Worm (Caenorhabditis elegans) whole organism, L2 larva: ENCODE measurements around the gene F54F2.14.

Source experiments
- C34F6.9 ChIP-seq: fragments of 150-350 bp; optimal IDR thresholded peaks from 2 replicates; lab custom pipeline; 2014; ENCODE audit warnings: missing biosample characterization, missing genetic modification characterization
- F13H6.1 ChIP-seq: sonication (generic microtip); optimal IDR thresholded peaks from 2 replicates; lab custom pipeline; 2016; ENCODE audit warnings: missing genetic modification characterization, missing compliant biosample characterization
- R02D3.7 ChIP-seq: fragments of 150-350 bp; optimal IDR thresholded peaks from 2 replicates; lab custom pipeline; 2014; ENCODE audit warnings: missing biosample characterization, missing genetic modification characterization
- Y55F3AM.14 ChIP-seq: fragments of 200-800 bp; sonication (Bioruptor generic); optimal IDR thresholded peaks from 2 replicates; lab custom pipeline; 2018; ENCODE audit warnings: mild to moderate bottlenecking, missing genetic modification characterization, missing compliant biosample characterization
- ZK546.5 ChIP-seq: sonication (generic microtip); optimal IDR thresholded peaks from 2 replicates; lab custom pipeline; 2017; ENCODE audit warnings: missing biosample characterization, missing genetic modification characterization
- alr-1 ChIP-seq: fragments of 150-350 bp; optimal IDR thresholded peaks from 2 replicates; lab custom pipeline; 2014; ENCODE audit warnings: missing biosample characterization, missing genetic modification characterization
- aly-2 ChIP-seq: fragments of 150-350 bp; optimal IDR thresholded peaks from 2 replicates; lab custom pipeline; 2014; ENCODE audit warnings: missing biosample characterization, missing genetic modification characterization
- ama-1 ChIP-seq: fragments of 150-350 bp; optimal IDR thresholded peaks from 2 replicates; lab custom pipeline; 2018; ENCODE audit warnings: inconsistent platforms
- blmp-1 ChIP-seq: sonication (generic microtip); optimal IDR thresholded peaks from 2 replicates; lab custom pipeline; 2017; ENCODE audit warnings: missing genetic modification characterization, mild to moderate bottlenecking, missing compliant biosample characterization, antibody characterized with exemption, moderate library complexity; ENCODE audit not compliant: insufficient read depth
- ceh-16 ChIP-seq: fragments of 150-350 bp; optimal IDR thresholded peaks from 2 replicates; lab custom pipeline; 2014; ENCODE audit warnings: missing biosample characterization, missing genetic modification characterization
- ceh-82 ChIP-seq: fragments of 150-350 bp; optimal IDR thresholded peaks from 2 replicates; lab custom pipeline; 2014; ENCODE audit warnings: missing biosample characterization, missing genetic modification characterization
- crh-2 ChIP-seq: sonication (generic microtip); optimal IDR thresholded peaks from 2 replicates; lab custom pipeline; 2017; ENCODE audit warnings: missing biosample characterization, missing genetic modification characterization
- dmd-4 ChIP-seq: sonication (generic microtip); optimal IDR thresholded peaks from 2 replicates; lab custom pipeline; 2017; ENCODE audit warnings: missing biosample characterization, missing genetic modification characterization
- egl-27 ChIP-seq: sonication (generic microtip); optimal IDR thresholded peaks from 3 replicates; lab custom pipeline; 2017; ENCODE audit warnings: missing biosample characterization, missing genetic modification reagents, missing genetic modification characterization
- elt-1 ChIP-seq: fragments of 150-350 bp; optimal IDR thresholded peaks from 2 replicates; lab custom pipeline; 2014; ENCODE audit warnings: missing biosample characterization, missing genetic modification characterization
- elt-3 ChIP-seq: sonication (generic microtip); optimal IDR thresholded peaks from 2 replicates; lab custom pipeline; 2017; ENCODE audit warnings: missing biosample characterization, missing genetic modification characterization
- fos-1 ChIP-seq: fragments of 150-350 bp; optimal IDR thresholded peaks from 2 replicates; lab custom pipeline; 2014; ENCODE audit warnings: missing biosample characterization, missing genetic modification characterization
- gmeb-1 ChIP-seq: fragments of 150-350 bp; optimal IDR thresholded peaks from 2 replicates; lab custom pipeline; 2014; ENCODE audit warnings: missing biosample characterization, missing genetic modification characterization
- lin-11 ChIP-seq: fragments of 150-350 bp; sonication (generic microtip); optimal IDR thresholded peaks from 2 replicates; lab custom pipeline; 2014; ENCODE audit warnings: missing biosample characterization, missing genetic modification characterization, inconsistent platforms, mixed read lengths
- lin-13 ChIP-seq: fragments of 150-350 bp; optimal IDR thresholded peaks from 2 replicates; lab custom pipeline; 2014; ENCODE audit warnings: missing biosample characterization, missing genetic modification reagents, missing genetic modification characterization
- lin-39 ChIP-seq: fragments of 150-350 bp; optimal IDR thresholded peaks from 2 replicates; lab custom pipeline; 2014; ENCODE audit warnings: missing biosample characterization, missing genetic modification reagents, missing genetic modification characterization
- lsy-2 ChIP-seq, 2 experiments: fragments of 150-350 bp in 1 of 2; sonication (generic microtip) in 1 of 2; optimal IDR thresholded peaks; 2 replicates each; lab custom pipeline; 2014 to 2017; ENCODE audit warnings: missing biosample characterization in 2 of 2, missing genetic modification characterization in 2 of 2
- mab-5 ChIP-seq: fragments of 150-350 bp; optimal IDR thresholded peaks from 2 replicates; lab custom pipeline; 2014; ENCODE audit warnings: missing biosample characterization, missing genetic modification characterization
- mbf-1 ChIP-seq: sonication (generic microtip); optimal IDR thresholded peaks from 2 replicates; lab custom pipeline; 2017; ENCODE audit warnings: missing biosample characterization, missing genetic modification characterization
- mdl-1 ChIP-seq, 2 experiments: fragments of 150-350 bp in 1 of 2; sonication (generic microtip) in 1 of 2; optimal IDR thresholded peaks; 2 replicates each; lab custom pipeline; 2017; ENCODE audit warnings: missing biosample characterization in 2 of 2, missing genetic modification characterization in 2 of 2
- nhr-10 ChIP-seq: sonication (generic microtip); optimal IDR thresholded peaks from 2 replicates; lab custom pipeline; 2017; ENCODE audit warnings: missing biosample characterization, missing genetic modification characterization
- nhr-11 ChIP-seq: fragments of 150-350 bp; optimal IDR thresholded peaks from 2 replicates; lab custom pipeline; 2014; ENCODE audit warnings: missing biosample characterization, missing genetic modification characterization
- nhr-12 ChIP-seq: fragments of 150-350 bp; optimal IDR thresholded peaks from 2 replicates; lab custom pipeline; 2014; ENCODE audit warnings: missing biosample characterization, missing genetic modification characterization
- nhr-129 ChIP-seq: fragments of 150-350 bp; optimal IDR thresholded peaks from 2 replicates; lab custom pipeline; 2014; ENCODE audit warnings: missing biosample characterization, missing genetic modification characterization
- nhr-21 ChIP-seq: fragments of 150-350 bp; optimal IDR thresholded peaks from 2 replicates; lab custom pipeline; 2014; ENCODE audit warnings: missing biosample characterization, missing genetic modification characterization
- nhr-23 ChIP-seq: fragments of 150-350 bp; optimal IDR thresholded peaks from 2 replicates; lab custom pipeline; 2014; ENCODE audit warnings: missing biosample characterization, missing genetic modification reagents, missing genetic modification characterization
- nhr-237 ChIP-seq: fragments of 150-350 bp; optimal IDR thresholded peaks from 2 replicates; lab custom pipeline; 2014; ENCODE audit warnings: missing biosample characterization, missing genetic modification characterization
- nhr-25 ChIP-seq: fragments of 150-350 bp; sonication (generic microtip); optimal IDR thresholded peaks from 3 replicates; lab custom pipeline; 2014; ENCODE audit warnings: missing biosample characterization, missing genetic modification characterization
- nhr-6 ChIP-seq: fragments of 150-350 bp; optimal IDR thresholded peaks from 2 replicates; lab custom pipeline; 2014; ENCODE audit warnings: missing biosample characterization, missing genetic modification characterization
- nhr-77 ChIP-seq: fragments of 150-350 bp; optimal IDR thresholded peaks from 2 replicates; lab custom pipeline; 2014; ENCODE audit warnings: missing biosample characterization, missing genetic modification characterization
- peb-1 ChIP-seq: fragments of 150-350 bp; optimal IDR thresholded peaks from 2 replicates; lab custom pipeline; 2014; ENCODE audit warnings: missing biosample characterization, missing genetic modification characterization
- sem-4 ChIP-seq: fragments of 150-350 bp; optimal IDR thresholded peaks from 2 replicates; lab custom pipeline; 2014; ENCODE audit warnings: missing biosample characterization, missing genetic modification reagents, missing genetic modification characterization
- skn-1 ChIP-seq: sonication (generic microtip); optimal IDR thresholded peaks from 2 replicates; lab custom pipeline; 2017; ENCODE audit warnings: missing biosample characterization, missing genetic modification characterization
- sma-3 ChIP-seq: sonication (generic microtip); optimal IDR thresholded peaks from 2 replicates; lab custom pipeline; 2016; ENCODE audit warnings: missing genetic modification reagents, missing genetic modification characterization, missing compliant biosample characterization
- sma-9 ChIP-seq, 2 experiments: fragments of 150-350 bp in 1 of 2; sonication (generic microtip) in 1 of 2; optimal IDR thresholded peaks; 2 replicates each; lab custom pipeline; 2014 to 2016; ENCODE audit warnings: missing genetic modification characterization in 2 of 2, mild to moderate bottlenecking in 1 of 2, missing biosample characterization in 1 of 2, missing compliant biosample characterization in 1 of 2, missing genetic modification reagents in 1 of 2, moderate library complexity in 1 of 2
- snpc-4 ChIP-seq: fragments of 150-350 bp; optimal IDR thresholded peaks from 2 replicates; lab custom pipeline; 2014; ENCODE audit warnings: missing biosample characterization, missing genetic modification characterization
- unc-39 ChIP-seq: fragments of 150-350 bp; optimal IDR thresholded peaks from 2 replicates; lab custom pipeline; 2014; ENCODE audit warnings: missing biosample characterization, missing genetic modification characterization
- unc-55 ChIP-seq: fragments of 150-350 bp; sonication (generic microtip); optimal IDR thresholded peaks from 3 replicates; lab custom pipeline; 2014; ENCODE audit warnings: missing biosample characterization, missing genetic modification reagents, missing genetic modification characterization
- unc-62 ChIP-seq: fragments of 150-350 bp; optimal IDR thresholded peaks from 2 replicates; lab custom pipeline; 2014; ENCODE audit warnings: missing biosample characterization, missing genetic modification reagents, missing genetic modification characterization
- zag-1 ChIP-seq: fragments of 150-350 bp; optimal IDR thresholded peaks from 2 replicates; lab custom pipeline; 2014; ENCODE audit warnings: missing biosample characterization, missing genetic modification characterization
- ztf-1 ChIP-seq: fragments of 200-800 bp; sonication (Bioruptor generic); conservative IDR thresholded peaks from 2 replicates; pipeline ENCODE4 v1.3.6; 2022; ENCODE audit warnings: missing genetic modification characterization, missing compliant biosample characterization
- ztf-11 ChIP-seq: sonication (generic microtip); optimal IDR thresholded peaks from 2 replicates; lab custom pipeline; 2017; ENCODE audit warnings: missing biosample characterization, missing genetic modification characterization
- ztf-4 ChIP-seq: fragments of 150-350 bp; optimal IDR thresholded peaks from 2 replicates; lab custom pipeline; 2014; ENCODE audit warnings: missing biosample characterization, missing genetic modification characterization

Gene F54F2.14

ce11 chrIII:8779912-8780311 is 11.4 kb upstream of the F54F2.14 start, which contains the start of gene K02D10.4:
Gene K02D10.4, minus strand, starts transcription at chrIII:8780012.
- TF ChIP-seq fos-1 (tag; lab: Kevin White, UChicago) (no peak), nhr-25 (tag; lab: Kevin White, UChicago) (no peak)

DNA sequence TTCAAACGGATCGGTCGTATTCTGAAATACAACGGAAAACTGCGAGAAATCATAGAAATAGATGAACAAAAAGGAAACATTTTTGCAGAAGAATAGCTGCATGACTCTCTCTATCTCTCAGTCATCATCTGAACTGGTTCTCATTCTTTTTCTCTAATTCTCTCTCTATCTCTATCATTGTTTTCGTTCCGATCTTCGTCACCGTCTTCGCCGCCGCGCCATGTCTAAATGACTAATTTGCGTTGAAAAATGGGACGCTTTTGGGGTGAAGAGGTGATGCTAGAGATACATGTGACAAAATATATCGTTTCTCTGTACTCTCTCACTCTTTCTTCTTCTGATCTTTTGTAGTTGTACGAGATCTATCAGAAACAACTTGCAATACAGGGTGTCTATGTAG is 10.9 kb upstream of the F54F2.14 start:
- TF ChIP-seq blmp-1 (tag; lab: Kevin White, UChicago) (peak; percentile 83), nhr-77 (no peak), nhr-11 (tag; lab: Kevin White, UChicago) (no peak), mbf-1 (tag; lab: Kevin White, UChicago) (no peak), dmd-4 (no peak), egl-27 (tag; lab: Kevin White, UChicago) (peak; percentile 56), elt-3 (tag; lab: Kevin White, UChicago) (no peak), sma-9 (GFP tag; optimal IDR thresholded peaks at IDR 0.05; lab: Kevin White, UChicago) (peak; percentile 73), sma-9 (tag; optimal IDR thresholded peaks at IDR 0.05; lab: Kevin White, UChicago) (no peak), ama-1 (lab: Kevin White, UChicago) (no peak), lin-39 (tag; lab: Kevin White, UChicago) (no peak), fos-1 (tag; lab: Kevin White, UChicago) (peak; percentile 79), snpc-4 (tag; lab: Kevin White, UChicago) (no peak), gmeb-1 (tag; lab: Kevin White, UChicago) (peak; percentile 37), nhr-25 (tag; lab: Kevin White, UChicago) (peak; percentile 95), nhr-21 (tag; lab: Kevin White, UChicago) (peak; percentile 92), nhr-10 (tag; lab: Kevin White, UChicago) (no peak), ztf-11 (tag; lab: Kevin White, UChicago) (no peak), ceh-16 (tag; lab: Kevin White, UChicago) (no peak), lin-11 (tag; lab: Kevin White, UChicago) (no peak), nhr-237 (no peak), unc-55 (GFP tag; lab: Kevin White, UChicago) (peak; percentile 39), lsy-2 (tag; optimal IDR thresholded peaks at IDR 0.05; lab: Kevin White, UChicago) (peak in 1 of 2 experiments; percentile 62), sem-4 (tag; lab: Kevin White, UChicago) (peak; percentile 47), F13H6.1 (tag; lab: Kevin White, UChicago) (peak; percentile 29), R02D3.7 (tag; lab: Kevin White, UChicago) (no peak), peb-1 (tag; lab: Kevin White, UChicago) (no peak), elt-1 (no peak), sma-3 (GFP tag; lab: Kevin White, UChicago) (peak; percentile 91), mdl-1 (tag; optimal IDR thresholded peaks at IDR 0.05; lab: Kevin White, UChicago) (peak; percentile 43 to 81), nhr-23 (tag; lab: Kevin White, UChicago) (no peak), nhr-129 (peak; percentile 37), nhr-6 (tag; lab: Kevin White, UChicago) (peak; percentile 14), zag-1 (tag; lab: Kevin White, UChicago) (no peak), ceh-82 (tag; lab: Kevin White, UChicago) (no peak), unc-39 (tag; lab: Kevin White, UChicago) (no peak), ztf-1 (no peak), skn-1 (tag; lab: Kevin White, UChicago) (no peak), lin-13 (GFP tag; lab: Kevin White, UChicago) (peak; percentile 40), alr-1 (no peak), ZK546.5 (tag; lab: Kevin White, UChicago) (no peak), crh-2 (tag; lab: Kevin White, UChicago) (peak; percentile 73), aly-2 (no peak), unc-62 (GFP tag; lab: Kevin White, UChicago) (no peak), mab-5 (no peak), C34F6.9 (tag; lab: Kevin White, UChicago) (peak; percentile 44), ztf-4 (peak; percentile 3), Y55F3AM.14 (GFP tag; lab: Kevin White, UChicago) (no peak), nhr-12 (tag; lab: Kevin White, UChicago) (no peak)
